Fruit fly (Drosophila melanogaster): ENCODE results near the gene Dab.

Gene Dab

dm6 chr3L:16760274-16760673 lies 48.3 kb downstream of the Dab start (continued):
- TF ChIP-seq bab2 (GFP tag; optimal IDR thresholded peaks at IDR 0.05) (peak; percentile 21), CG15269 (tag; optimal IDR thresholded peaks at IDR 0.05) (peak; percentile 32), CG14014 (GFP tag; IDR thresholded peaks at IDR 0.05) (no peak), HLH54F (GFP tag; optimal IDR thresholded peaks at IDR 0.05) (no peak), CG4424 (GFP tag; optimal IDR thresholded peaks at IDR 0.05) (peak; percentile 35), CG16863 (GFP tag; optimal IDR thresholded peaks at IDR 0.05) (peak; percentile 39), CG17385 (GFP tag; optimal IDR thresholded peaks at IDR 0.05) (peak; percentile 27), CG6765 (GFP tag; optimal IDR thresholded peaks at IDR 0.05) (no peak), corto (GFP tag; optimal IDR thresholded peaks at IDR 0.05) (no peak), H15 (GFP tag; IDR thresholded peaks at IDR 0.05) (no peak), lmd (GFP tag; IDR thresholded peaks at IDR 0.05) (peak; percentile 48; the same call in 1 of the 2 replicates), dan (GFP tag; IDR thresholded peaks at IDR 0.05) (no peak), CG3163 (GFP tag; optimal IDR thresholded peaks at IDR 0.05) (no peak), CG10366 (GFP tag; IDR thresholded peaks at IDR 0.05) (peak; percentile 16; the same call in 1 of the 2 replicates), chm (GFP tag; IDR thresholded peaks at IDR 0.05) (peak; percentile 48; the same call in 1 of the 2 replicates), Hr51 (GFP tag; optimal IDR thresholded peaks at IDR 0.05) (peak in 1 of 2 experiments; percentile 11), CG12659 (GFP tag; optimal IDR thresholded peaks at IDR 0.05) (peak; percentile 0), CG17359 (tag; optimal IDR thresholded peaks at IDR 0.05) (peak; percentile 46), slbo (GFP tag; IDR thresholded peaks at IDR 0.05) (no peak), esg (GFP tag; conservative IDR thresholded peaks at IDR 0.05) (peak; percentile 33; the same call in 1 of the 2 replicates), CHES-1-like (GFP tag; optimal IDR thresholded peaks at IDR 0.05) (no peak), Dek (tag; optimal IDR thresholded peaks at IDR 0.05) (no peak), fd96Cb (tag; optimal IDR thresholded peaks at IDR 0.05) (peak; percentile 44), CG1647 (GFP tag; optimal IDR thresholded peaks at IDR 0.05) (no peak), jing (GFP tag; optimal IDR thresholded peaks at IDR 0.05) (peak; percentile 18), nau (GFP tag; optimal IDR thresholded peaks at IDR 0.05) (no peak), Rfx (GFP tag; IDR thresholded peaks at IDR 0.05) (no peak), vvl (GFP tag; IDR thresholded peaks at IDR 0.05) (peak; percentile 39; the same call in 1 of the 2 replicates), tgo (GFP tag; IDR thresholded peaks at IDR 0.05) (no peak; the same call in 2 of the 3 replicates), CkIIα-i1 (GFP tag; IDR thresholded peaks at IDR 0.05) (no peak), pnt (GFP tag; optimal IDR thresholded peaks at IDR 0.05) (peak; percentile 27), CG10979 (tag; optimal IDR thresholded peaks at IDR 0.05) (peak; percentile 59), gem (tag; optimal IDR thresholded peaks at IDR 0.05) (peak; percentile 64), H2.0 (GFP tag; IDR thresholded peaks at IDR 0.05) (peak; percentile 46), dati (GFP tag; IDR thresholded peaks at IDR 0.05) (no peak), rib (GFP tag; IDR thresholded peaks at IDR 0.05) (no peak), sens (GFP tag) (peak; percentile 92), CG1603 (tag; optimal IDR thresholded peaks at IDR 0.05) (peak; percentile 69), zen2 (GFP tag; IDR thresholded peaks at IDR 0.05; ENCODE audit: partially characterized antibody) (no peak), dmrt11E (tag; optimal IDR thresholded peaks at IDR 0.05) (peak; percentile 55), CG17802 (tag; optimal IDR thresholded peaks at IDR 0.05) (no peak), CG30020 (tag; optimal IDR thresholded peaks at IDR 0.05) (no peak), CG12104 (GFP tag; optimal IDR thresholded peaks at IDR 0.05) (no peak), CG43689 (GFP tag; IDR thresholded peaks at IDR 0.05) (no peak), fru (optimal IDR thresholded peaks at IDR 0.05) (no peak), amos (GFP tag; IDR thresholded peaks at IDR 0.05; ENCODE audit: partially characterized antibody) (no peak), CG16779 (GFP tag; IDR thresholded peaks at IDR 0.05) (no peak), disco-r (GFP tag; optimal IDR thresholded peaks at IDR 0.05) (no peak), bsh (GFP tag; optimal IDR thresholded peaks at IDR 0.05) (peak in 1 of 2 experiments; percentile 81), Bteb2 (GFP tag; optimal IDR thresholded peaks at IDR 0.05) (peak; percentile 8), phol (tag; optimal IDR thresholded peaks at IDR 0.05) (peak; percentile 49)
